Worm (Caenorhabditis elegans) whole organism, late embryonic: ENCODE data around the gene Y32H12A.8.

Source experiments
- ceh-30 ChIP-seq: fragments of 150-350 bp; optimal IDR thresholded peaks from 2 replicates; lab custom pipeline; 2014; ENCODE audit warnings: missing biosample characterization, missing genetic modification characterization
- ceh-48 ChIP-seq: sonication (generic microtip); optimal IDR thresholded peaks from 2 replicates; lab custom pipeline; 2016; ENCODE audit warnings: missing genetic modification characterization, inconsistent platforms, missing compliant biosample characterization
- elt-2 ChIP-seq: sonication (generic microtip); optimal IDR thresholded peaks from 2 replicates; lab custom pipeline; 2016; ENCODE audit warnings: missing genetic modification reagents, missing genetic modification characterization, missing compliant biosample characterization
- hlh-8 ChIP-seq: sonication (generic microtip); optimal IDR thresholded peaks from 2 replicates; lab custom pipeline; 2016; ENCODE audit warnings: missing genotype, missing genetic modification characterization, missing compliant biosample characterization
- madf-2 ChIP-seq: sonication (generic microtip); optimal IDR thresholded peaks from 2 replicates; lab custom pipeline; 2017; ENCODE audit warnings: missing genetic modification characterization, missing compliant biosample characterization
- nhr-11 ChIP-seq: fragments of 150-350 bp; optimal IDR thresholded peaks from 2 replicates; lab custom pipeline; 2014; ENCODE audit warnings: missing biosample characterization, missing genetic modification characterization
- pha-4 ChIP-seq: fragments of 150-350 bp; optimal IDR thresholded peaks from 2 replicates; lab custom pipeline; 2018; ENCODE audit warnings: missing biosample characterization, missing genetic modification reagents, missing genetic modification characterization
- sox-2 ChIP-seq: fragments of 200-800 bp; sonication (Bioruptor generic); IDR thresholded peaks from 2 replicates; pipeline ENCODE4 v1.3.6; 2022; ENCODE audit warnings: missing genetic modification reagents, missing genetic modification characterization, missing compliant biosample characterization
- ztf-16 ChIP-seq: sonication (generic microtip); optimal IDR thresholded peaks from 2 replicates; lab custom pipeline; 2017; ENCODE audit warnings: missing genetic modification characterization, missing compliant biosample characterization

DNA sequence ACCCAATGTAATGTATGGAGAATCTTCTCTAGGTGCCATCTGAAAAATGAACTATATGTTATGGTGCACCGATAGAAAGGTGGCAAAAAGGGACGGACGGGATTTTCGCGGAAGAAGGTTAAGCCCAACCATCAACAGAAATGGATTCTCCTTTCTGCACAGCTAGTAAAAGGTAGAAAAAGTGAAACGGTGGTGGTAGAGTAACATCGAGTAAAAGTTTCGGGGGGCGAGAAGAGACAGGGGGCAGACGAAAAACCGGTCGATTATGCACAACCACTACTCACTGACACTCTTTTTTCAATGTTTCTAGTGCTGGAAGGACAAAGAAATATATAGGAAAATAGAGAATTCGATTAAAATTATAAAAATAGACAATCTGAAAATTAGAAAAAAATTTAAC, 13.7 kb upstream of the Y32H12A.8 start:
- TF ChIP-seq pha-4 (tag; lab: Kevin White, UChicago) (no peak), hlh-8 (tag; lab: Kevin White, UChicago) (no peak), nhr-11 (tag; lab: Kevin White, UChicago) (no peak), ztf-16 (no peak), ceh-30 (tag; lab: Kevin White, UChicago) (no peak), madf-2 (tag; lab: Kevin White, UChicago) (no peak), elt-2 (tag; lab: Kevin White, UChicago) (no peak), sox-2 (no peak), ceh-48 (tag; lab: Kevin White, UChicago) (no peak)
